Worm (Caenorhabditis elegans): Measurements from ENCODE around the gene Y116A8C.470.

ce11 chrIV:16936053-16936452 is 16.9 kb upstream of the Y116A8C.470 start:
- TF ChIP-seq sma-3 (GFP tag; optimal IDR thresholded peaks at IDR 0.05), result no peak
- no peak for TF ChIP-seq blmp-1 (tag; optimal IDR thresholded peaks at IDR 0.05; ENCODE audit: insufficient read depth)
- TF ChIP-seq ztf-4 (tag; optimal IDR thresholded peaks at IDR 0.05), result no peak
